Fruit fly (Drosophila melanogaster): Measurements from ENCODE around the gene lsn.

lsn gene

dm6 chr3R:21848987-21849442 lies 16.0 kb upstream of the lsn start (continued):
- TF ChIP-seq Asciz (GFP tag; optimal IDR thresholded peaks at IDR 0.05) (peak; percentile 78), CG13894 (tag; optimal IDR thresholded peaks at IDR 0.05) (no peak), nau (GFP tag; optimal IDR thresholded peaks at IDR 0.05) (peak; percentile 53), mam (GFP tag; optimal IDR thresholded peaks at IDR 0.05) (peak; percentile 42), CG7271 (tag; optimal IDR thresholded peaks at IDR 0.05) (peak; percentile 51), dysf (GFP tag; IDR thresholded peaks at IDR 0.05) (peak; percentile 63), luna (GFP tag; optimal IDR thresholded peaks at IDR 0.05) (no peak), CG7745 (tag; optimal IDR thresholded peaks at IDR 0.05) (no peak), CG18599 (GFP tag; optimal IDR thresholded peaks at IDR 0.05) (peak; percentile 56), Sry-β (GFP tag; optimal IDR thresholded peaks at IDR 0.05) (peak; percentile 14), CG13624 (GFP tag; optimal IDR thresholded peaks at IDR 0.05) (no peak), ems (GFP tag; optimal IDR thresholded peaks at IDR 0.05) (peak; percentile 65), ind (GFP tag; optimal IDR thresholded peaks at IDR 0.05) (peak; percentile 45), CG12942 (GFP tag; optimal IDR thresholded peaks at IDR 0.05) (peak; percentile 47), Hand (GFP tag; optimal IDR thresholded peaks at IDR 0.05) (no peak), org-1 (GFP tag; optimal IDR thresholded peaks at IDR 0.05) (peak; percentile 78), E2f2 (GFP tag; IDR thresholded peaks at IDR 0.05) (no peak), lola (GFP tag; optimal IDR thresholded peaks at IDR 0.05) (peak in 1 of 3 experiments; percentile 85), MBD-R2 (GFP tag; IDR thresholded peaks at IDR 0.05) (no peak), CG14014 (GFP tag; IDR thresholded peaks at IDR 0.05) (no peak; the same call in 1 of the 2 replicates), Usf (GFP tag; optimal IDR thresholded peaks at IDR 0.05) (no peak), Hr39 (optimal IDR thresholded peaks at IDR 0.05) (no peak), CG15479 (GFP tag; optimal IDR thresholded peaks at IDR 0.05) (peak; percentile 59), gcm2 (GFP tag; optimal IDR thresholded peaks at IDR 0.05) (peak; percentile 35), rib (GFP tag; IDR thresholded peaks at IDR 0.05) (no peak), B-H2 (GFP tag; optimal IDR thresholded peaks at IDR 0.05) (no peak), nerfin-1 (tag; optimal IDR thresholded peaks at IDR 0.05) (peak; percentile 74), slou (GFP tag; optimal IDR thresholded peaks at IDR 0.05) (peak; percentile 52), CG4820 (GFP tag; optimal IDR thresholded peaks at IDR 0.05) (peak; percentile 80), NC2α (GFP tag; optimal IDR thresholded peaks at IDR 0.05) (peak; percentile 7), amos (GFP tag; IDR thresholded peaks at IDR 0.05; ENCODE audit: partially characterized antibody) (no peak), Neu2 (GFP tag; optimal IDR thresholded peaks at IDR 0.05; ENCODE audit: borderline replicate concordance) (no peak), Optix (GFP tag; IDR thresholded peaks at IDR 0.05) (no peak), CG9727 (GFP tag; optimal IDR thresholded peaks at IDR 0.05) (peak; percentile 92), Vsx1 (GFP tag; optimal IDR thresholded peaks at IDR 0.05) (peak; percentile 50), gro (GFP tag; optimal IDR thresholded peaks at IDR 0.05) (no peak), CG4424 (GFP tag; optimal IDR thresholded peaks at IDR 0.05) (peak; percentile 76), bsh (GFP tag; optimal IDR thresholded peaks at IDR 0.05) (peak; percentile 60 to 88), CG6689 (GFP tag; IDR thresholded peaks at IDR 0.05) (peak; percentile 79), Fer2 (tag; optimal IDR thresholded peaks at IDR 0.05) (no peak), CG6791 (GFP tag; IDR thresholded peaks at IDR 0.05; ENCODE audit: partially characterized antibody) (no peak), gsb-n (tag; optimal IDR thresholded peaks at IDR 0.05) (peak; percentile 56), en (GFP tag; optimal IDR thresholded peaks at IDR 0.05) (peak; percentile 54), CG32532 (GFP tag; IDR thresholded peaks at IDR 0.05) (peak; percentile 43; the same call in 1 of the 2 replicates), CG18262 (tag; optimal IDR thresholded peaks at IDR 0.05) (peak; percentile 91), CG17359 (tag; optimal IDR thresholded peaks at IDR 0.05) (peak; percentile 67), pita (GFP tag; optimal IDR thresholded peaks at IDR 0.05) (no peak), esg (GFP tag; conservative IDR thresholded peaks at IDR 0.05) (0 out of 2 replicates have a peak, but pooled peaks have one; percentile 9), grn (GFP tag; optimal IDR thresholded peaks at IDR 0.05) (no peak), CG15696 (tag; optimal IDR thresholded peaks at IDR 0.05) (peak; percentile 78)
